Fruit fly (Drosophila melanogaster): Measurements from ENCODE around the gene CG12219.

CG12219 gene

DNA sequence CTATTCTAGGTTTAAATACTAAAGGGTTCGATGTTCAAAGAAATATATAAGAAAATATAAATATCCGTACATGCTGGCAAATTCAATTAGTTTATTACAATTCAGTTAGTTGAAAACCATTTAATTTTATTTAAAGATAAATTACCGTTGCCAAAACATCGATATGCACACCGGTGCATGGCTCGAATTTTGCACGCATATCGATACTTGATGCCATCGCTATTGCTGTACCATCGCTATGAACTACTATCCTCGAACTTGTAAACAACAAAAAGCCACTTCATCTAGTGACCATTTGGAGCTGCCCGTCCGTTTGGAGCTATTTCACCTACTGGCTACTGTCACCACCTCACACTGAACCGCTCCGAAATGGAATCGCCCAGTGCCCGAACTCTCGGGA lies 40.2 kb downstream of the CG12219 start, which contains the start of gene Josd (continued):
- TF ChIP-seq Ets97D (GFP tag; optimal IDR thresholded peaks at IDR 0.05) (peak; percentile 31), sens (GFP tag) (peak; percentile 16), nau (GFP tag; optimal IDR thresholded peaks at IDR 0.05) (no peak), Oli (tag; optimal IDR thresholded peaks at IDR 0.05) (no peak), CG11560 (tag; IDR thresholded peaks at IDR 0.05) (no peak), tgo (GFP tag; IDR thresholded peaks at IDR 0.05) (no peak), CrebB (tag; optimal IDR thresholded peaks at IDR 0.05) (no peak), mam (GFP tag; optimal IDR thresholded peaks at IDR 0.05) (peak; percentile 23), cg (GFP tag; optimal IDR thresholded peaks at IDR 0.05) (no peak), Opbp (GFP tag; IDR thresholded peaks at IDR 0.05; ENCODE audit: partially characterized antibody) (peak; percentile 85), nerfin-2 (GFP tag; IDR thresholded peaks at IDR 0.05; ENCODE audit: partially characterized antibody) (peak; percentile 66), tin (GFP tag; optimal IDR thresholded peaks at IDR 0.05) (no peak), Dref (GFP tag; IDR thresholded peaks at IDR 0.05) (peak; percentile 81), gro (GFP tag; optimal IDR thresholded peaks at IDR 0.05) (no peak), MTF-1 (GFP tag; optimal IDR thresholded peaks at IDR 0.05; ENCODE audit: borderline replicate concordance) (no peak), CG2712 (tag; optimal IDR thresholded peaks at IDR 0.05) (peak; percentile 2), Hey (tag; optimal IDR thresholded peaks at IDR 0.05) (no peak), CG6813 (GFP tag; optimal IDR thresholded peaks at IDR 0.05) (no peak), hbn (GFP tag; IDR thresholded peaks at IDR 0.05; ENCODE audit: partially characterized antibody) (peak; percentile 87), Awh (GFP tag; IDR thresholded peaks at IDR 0.05) (no peak), unc-4 (GFP tag; IDR thresholded peaks at IDR 0.05; ENCODE audit: partially characterized antibody) (peak; percentile 84), chif (GFP tag; optimal IDR thresholded peaks at IDR 0.05) (no peak), stwl (tag; optimal IDR thresholded peaks at IDR 0.05) (peak; percentile 48), pzg (GFP tag; optimal IDR thresholded peaks at IDR 0.05) (peak; percentile 51), NfI (GFP tag; optimal IDR thresholded peaks at IDR 0.05) (no peak), CG15601 (tag; optimal IDR thresholded peaks at IDR 0.05) (no peak), ato (GFP tag; IDR thresholded peaks at IDR 0.05; ENCODE audit: partially characterized antibody) (peak; percentile 50; the same call in 1 of the 2 replicates), CG13287 (GFP tag; IDR thresholded peaks at IDR 0.05; ENCODE audit: partially characterized antibody) (peak; percentile 87), Sry-δ (GFP tag; optimal IDR thresholded peaks at IDR 0.05) (peak; percentile 90), CG18476 (GFP tag; optimal IDR thresholded peaks at IDR 0.05) (no peak), toy (GFP tag; IDR thresholded peaks at IDR 0.05) (no peak), vnd (GFP tag; IDR thresholded peaks at IDR 0.05; ENCODE audit: partially characterized antibody) (peak; percentile 67), CG14441 (GFP tag; IDR thresholded peaks at IDR 0.05) (no peak), CG12659 (GFP tag; optimal IDR thresholded peaks at IDR 0.05) (peak; percentile 33), wor (GFP tag; IDR thresholded peaks at IDR 0.05) (no peak), Gug (GFP tag; IDR thresholded peaks at IDR 0.05) (no peak), CG7372 (GFP tag; IDR thresholded peaks at IDR 0.05) (no peak), cato (GFP tag; optimal IDR thresholded peaks at IDR 0.05; ENCODE audit: borderline replicate concordance) (no peak), Usf (GFP tag; optimal IDR thresholded peaks at IDR 0.05) (no peak), CG10147 (GFP tag; optimal IDR thresholded peaks at IDR 0.05) (peak; percentile 8), Hmr (GFP tag; optimal IDR thresholded peaks at IDR 0.05) (peak; percentile 27), CG16813 (GFP tag; IDR thresholded peaks at IDR 0.05; ENCODE audit: partially characterized antibody) (peak; percentile 85), CG12391 (tag; optimal IDR thresholded peaks at IDR 0.05) (peak; percentile 23), D19B (GFP tag; optimal IDR thresholded peaks at IDR 0.05) (no peak), Vsx1 (GFP tag; optimal IDR thresholded peaks at IDR 0.05) (no peak), CG43689 (GFP tag; IDR thresholded peaks at IDR 0.05) (no peak), CG7357 (GFP tag; IDR thresholded peaks at IDR 0.05) (no peak), ind (GFP tag; optimal IDR thresholded peaks at IDR 0.05) (no peak), CG3163 (GFP tag; optimal IDR thresholded peaks at IDR 0.05) (no peak), sna (GFP tag; IDR thresholded peaks at IDR 0.05; ENCODE audit: partially characterized antibody) (peak; percentile 69; the same call in 1 of the 2 replicates)
